Worm (Caenorhabditis elegans) whole organism, late embryonic: Measurements from ENCODE around the gene T11F9.22.
A peak's percentile ranks its signal among the peaks of the same experiment; 100 is the strongest.

Experiments
- K02D7.2 ChIP-seq: sonication (generic microtip); optimal IDR thresholded peaks from 2 replicates; lab custom pipeline; 2017; ENCODE audit warnings: mild to moderate bottlenecking, missing genetic modification characterization, missing compliant biosample characterization
- Y22D7AL.16 ChIP-seq: sonication (generic microtip); optimal IDR thresholded peaks from 2 replicates; lab custom pipeline; 2016; ENCODE audit warnings: missing genetic modification characterization, missing compliant biosample characterization
- ceh-14 ChIP-seq: sonication (generic microtip); optimal IDR thresholded peaks from 2 replicates; lab custom pipeline; 2016; ENCODE audit warnings: missing genotype, missing genetic modification characterization, missing compliant biosample characterization
- ceh-18 ChIP-seq: sonication (generic microtip); optimal IDR thresholded peaks from 2 replicates; lab custom pipeline; 2016; ENCODE audit warnings: missing genetic modification characterization, missing compliant biosample characterization
- ceh-19 ChIP-seq: fragments of 200-800 bp; sonication (Bioruptor generic); optimal IDR thresholded peaks from 2 replicates; lab custom pipeline; 2018; ENCODE audit warnings: mild to moderate bottlenecking, missing genetic modification characterization, missing compliant biosample characterization
- ceh-2 ChIP-seq: sonication (generic microtip); optimal IDR thresholded peaks from 2 replicates; lab custom pipeline; 2016; ENCODE audit warnings: missing genotype, missing genetic modification characterization, missing compliant biosample characterization
- ceh-22 ChIP-seq: sonication (generic microtip); optimal IDR thresholded peaks from 2 replicates; lab custom pipeline; 2017; ENCODE audit warnings: missing biosample characterization, missing genetic modification characterization
- ceh-30 ChIP-seq: fragments of 150-350 bp; optimal IDR thresholded peaks from 2 replicates; lab custom pipeline; 2014; ENCODE audit warnings: missing biosample characterization, missing genetic modification characterization
- ceh-31 ChIP-seq: sonication (generic microtip); optimal IDR thresholded peaks from 2 replicates; lab custom pipeline; 2016; ENCODE audit warnings: missing genetic modification characterization, missing compliant biosample characterization
- ceh-34 ChIP-seq: sonication (generic microtip); optimal IDR thresholded peaks from 2 replicates; lab custom pipeline; 2016; ENCODE audit warnings: mild to moderate bottlenecking, missing genetic modification characterization, missing compliant biosample characterization
- ceh-48 ChIP-seq: sonication (generic microtip); optimal IDR thresholded peaks from 2 replicates; lab custom pipeline; 2016; ENCODE audit warnings: missing genetic modification characterization, inconsistent platforms, missing compliant biosample characterization
- ceh-6 ChIP-seq: fragments of 200-800 bp; sonication (Bioruptor generic); optimal IDR thresholded peaks from 2 replicates; lab custom pipeline; 2018; ENCODE audit warnings: mild to moderate bottlenecking, missing genetic modification characterization, missing compliant biosample characterization
- ceh-9 ChIP-seq: sonication (generic microtip); optimal IDR thresholded peaks from 2 replicates; lab custom pipeline; 2016; ENCODE audit warnings: mild to moderate bottlenecking, missing genetic modification characterization, inconsistent platforms, missing compliant biosample characterization
- che-1 ChIP-seq: sonication (generic microtip); optimal IDR thresholded peaks from 2 replicates; lab custom pipeline; 2016; ENCODE audit warnings: mild to moderate bottlenecking, missing genetic modification characterization, missing compliant biosample characterization
- dmd-4 ChIP-seq: sonication (generic microtip); optimal IDR thresholded peaks from 2 replicates; lab custom pipeline; 2016; ENCODE audit warnings: borderline replicate concordance, missing genetic modification characterization, missing compliant biosample characterization
- elt-2 ChIP-seq: sonication (generic microtip); optimal IDR thresholded peaks from 2 replicates; lab custom pipeline; 2016; ENCODE audit warnings: missing genetic modification reagents, missing genetic modification characterization, missing compliant biosample characterization
- ets-4 ChIP-seq: sonication (generic microtip); optimal IDR thresholded peaks from 2 replicates; lab custom pipeline; 2016; ENCODE audit warnings: missing genetic modification characterization, missing compliant biosample characterization
- eyg-1 ChIP-seq: sonication (generic microtip); optimal IDR thresholded peaks from 2 replicates; lab custom pipeline; 2016; ENCODE audit warnings: missing genotype, missing genetic modification characterization, missing compliant biosample characterization
- fax-1 ChIP-seq: sonication (generic microtip); optimal IDR thresholded peaks from 2 replicates; lab custom pipeline; 2016; ENCODE audit warnings: missing genotype, missing genetic modification characterization, missing compliant biosample characterization
- gmeb-2 ChIP-seq: sonication (generic microtip); optimal IDR thresholded peaks from 2 replicates; lab custom pipeline; 2016; ENCODE audit warnings: missing genetic modification characterization, inconsistent platforms, missing compliant biosample characterization
- hlh-13 ChIP-seq: fragments of 200-800 bp; sonication (Bioruptor generic); optimal IDR thresholded peaks from 2 replicates; lab custom pipeline; 2018; ENCODE audit warnings: mild to moderate bottlenecking, missing genetic modification characterization, missing compliant biosample characterization
- hlh-30 ChIP-seq: sonication (generic microtip); optimal IDR thresholded peaks from 2 replicates; lab custom pipeline; 2017; ENCODE audit warnings: antibody characterized with exemption, missing genetic modification characterization, missing compliant biosample characterization; ENCODE audit not compliant: insufficient read depth
- madf-2 ChIP-seq: sonication (generic microtip); optimal IDR thresholded peaks from 2 replicates; lab custom pipeline; 2017; ENCODE audit warnings: missing genetic modification characterization, missing compliant biosample characterization
- nfya-1 ChIP-seq: sonication (generic microtip); optimal IDR thresholded peaks from 2 replicates; lab custom pipeline; 2017; ENCODE audit warnings: missing genetic modification characterization, mild to moderate bottlenecking, missing compliant biosample characterization, antibody characterized with exemption, moderate library complexity
- nhr-11 ChIP-seq: fragments of 150-350 bp; optimal IDR thresholded peaks from 2 replicates; lab custom pipeline; 2014; ENCODE audit warnings: missing biosample characterization, missing genetic modification characterization
- npax-4 ChIP-seq: sonication (generic microtip); optimal IDR thresholded peaks from 2 replicates; lab custom pipeline; 2016; ENCODE audit warnings: missing genetic modification characterization, missing compliant biosample characterization
- pat-9 ChIP-seq: fragments of 200-800 bp; sonication (Bioruptor generic); optimal IDR thresholded peaks from 2 replicates; lab custom pipeline; 2018; ENCODE audit warnings: mild to moderate bottlenecking, missing genetic modification characterization, moderate library complexity, missing compliant biosample characterization
- pha-2 ChIP-seq: sonication (generic microtip); optimal IDR thresholded peaks from 2 replicates; lab custom pipeline; 2017; ENCODE audit warnings: mild to moderate bottlenecking, missing genetic modification characterization, missing compliant biosample characterization
- pha-4 ChIP-seq: fragments of 150-350 bp; optimal IDR thresholded peaks from 2 replicates; lab custom pipeline; 2018; ENCODE audit warnings: missing biosample characterization, missing genetic modification reagents, missing genetic modification characterization
- sox-4 ChIP-seq: sonication (generic microtip); optimal IDR thresholded peaks from 2 replicates; lab custom pipeline; 2017; ENCODE audit warnings: mild to moderate bottlenecking, missing genetic modification characterization, inconsistent platforms, missing compliant biosample characterization
- syd-9 ChIP-seq: sonication (generic microtip); optimal IDR thresholded peaks from 2 replicates; lab custom pipeline; 2016; ENCODE audit warnings: mild to moderate bottlenecking, missing genetic modification characterization, moderate library complexity, missing compliant biosample characterization
- ttx-3 ChIP-seq: sonication (generic microtip); optimal IDR thresholded peaks from 2 replicates; lab custom pipeline; 2016; ENCODE audit warnings: missing genetic modification reagents, missing genetic modification characterization, missing compliant biosample characterization
- unc-42 ChIP-seq: sonication (generic microtip); optimal IDR thresholded peaks from 2 replicates; lab custom pipeline; 2016; ENCODE audit warnings: missing genotype, missing genetic modification characterization, missing compliant biosample characterization
- ztf-16 ChIP-seq: sonication (generic microtip); optimal IDR thresholded peaks from 2 replicates; lab custom pipeline; 2017; ENCODE audit warnings: missing genetic modification characterization, missing compliant biosample characterization

T11F9.22 gene

DNA sequence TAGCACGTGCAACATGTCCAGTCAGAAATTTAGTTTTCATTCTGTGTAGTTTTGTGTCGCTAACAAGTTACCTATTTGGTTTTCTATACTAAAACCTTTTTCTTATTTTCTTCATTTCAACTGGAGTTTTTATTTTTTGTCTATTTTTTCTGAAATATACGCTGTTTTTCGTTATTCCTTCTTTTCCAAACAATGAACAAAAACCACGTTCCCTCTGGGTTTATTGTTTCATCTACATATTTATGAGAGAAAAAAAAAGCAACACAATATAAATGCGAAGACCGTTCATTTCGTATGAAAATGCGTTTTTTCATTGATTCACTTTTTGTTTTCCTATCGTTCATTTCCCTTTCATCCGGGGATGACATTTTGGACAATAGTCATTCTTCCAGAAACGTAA lies at the start of gene T11F9.22:
TSS of gene T11F9.22 (plus strand) at position 301 of the 400 bp plus-strand sequence.
- TF ChIP-seq elt-2 (tag; lab: Kevin White, UChicago) (no peak), sox-4 (tag; lab: Kevin White, UChicago) (no peak), ceh-6 (GFP tag; lab: Kevin White, UChicago) (no peak), syd-9 (tag; lab: Kevin White, UChicago) (no peak), ets-4 (tag; lab: Kevin White, UChicago) (no peak), ceh-2 (tag; lab: Kevin White, UChicago) (no peak), ceh-9 (tag; lab: Kevin White, UChicago) (no peak), che-1 (no peak)
- TF ChIP-seq, all 69 proteins: peak for 0

DNA sequence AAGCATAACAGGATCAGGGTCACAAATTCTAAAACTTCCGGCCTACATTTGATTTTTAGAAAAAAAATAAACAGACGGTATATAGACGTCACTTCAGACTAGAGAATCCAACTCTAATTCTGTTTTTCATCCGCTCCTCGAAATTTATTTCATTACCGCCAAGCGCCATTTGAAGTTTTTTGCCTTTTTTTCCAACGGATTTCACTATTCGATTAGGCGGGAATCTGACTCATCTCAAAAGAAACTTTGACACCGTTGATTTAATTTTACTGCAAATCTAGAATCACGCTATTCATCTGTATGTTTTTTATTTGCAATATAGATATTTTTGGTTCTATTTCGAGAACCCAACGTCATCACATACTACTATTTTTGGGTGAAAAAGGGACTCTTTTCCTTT lies 48.7 kb upstream of the T11F9.22 start:
- TF ChIP-seq ets-4 (tag; lab: Kevin White, UChicago), result no peak
- TF ChIP-seq unc-42 (tag; lab: Kevin White, UChicago), result peak; percentile 40
- TF ChIP-seq, all 69 proteins: peak for 1

DNA sequence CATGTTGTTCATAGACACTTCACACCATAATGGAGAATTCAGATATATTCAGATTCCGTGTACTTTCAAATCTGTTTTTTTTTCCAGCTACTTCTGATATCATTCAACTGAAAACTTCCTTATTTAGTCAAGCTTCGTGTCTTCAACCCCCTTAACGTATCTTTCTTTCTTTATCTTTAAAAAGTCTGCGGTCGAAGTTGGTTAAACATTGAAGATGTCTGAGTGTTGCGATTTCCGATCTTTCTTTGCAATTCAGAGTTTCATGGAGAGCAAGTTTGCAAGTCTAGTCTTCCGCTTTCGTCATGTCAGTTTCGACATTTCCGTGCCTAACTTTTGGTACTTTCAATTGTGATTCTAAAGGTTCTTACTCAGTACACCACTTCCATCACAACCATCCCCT lies 44.3 kb upstream of the T11F9.22 start:
- TF ChIP-seq ceh-30 (tag; lab: Kevin White, UChicago) (no peak), eyg-1 (tag; lab: Kevin White, UChicago) (no peak)

DNA sequence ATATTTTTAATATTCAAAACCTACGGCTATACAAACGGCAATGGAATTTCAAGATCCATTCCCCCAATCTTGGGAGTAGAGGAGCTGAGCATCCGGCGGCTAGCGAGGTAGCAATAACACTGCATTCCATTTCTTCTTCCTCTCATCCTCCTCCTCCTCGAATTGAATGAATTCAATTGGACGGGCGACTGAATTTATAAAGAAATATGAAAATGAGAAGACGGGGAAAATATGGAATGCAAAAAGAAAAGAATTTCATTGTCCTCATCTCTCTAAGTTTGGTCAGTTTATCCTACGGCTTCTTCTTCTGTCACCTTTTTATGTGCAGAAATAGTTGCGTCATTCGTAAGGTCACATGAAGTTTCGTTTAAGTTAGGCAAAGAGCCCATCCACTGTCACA lies 43.1 kb upstream of the T11F9.22 start:
- TF ChIP-seq hlh-30 (tag; lab: Kevin White, UChicago) (no peak), K02D7.2 (tag; lab: Kevin White, UChicago) (no peak), pha-2 (tag; lab: Kevin White, UChicago) (no peak), unc-42 (tag; lab: Kevin White, UChicago) (peak; percentile 39)

DNA sequence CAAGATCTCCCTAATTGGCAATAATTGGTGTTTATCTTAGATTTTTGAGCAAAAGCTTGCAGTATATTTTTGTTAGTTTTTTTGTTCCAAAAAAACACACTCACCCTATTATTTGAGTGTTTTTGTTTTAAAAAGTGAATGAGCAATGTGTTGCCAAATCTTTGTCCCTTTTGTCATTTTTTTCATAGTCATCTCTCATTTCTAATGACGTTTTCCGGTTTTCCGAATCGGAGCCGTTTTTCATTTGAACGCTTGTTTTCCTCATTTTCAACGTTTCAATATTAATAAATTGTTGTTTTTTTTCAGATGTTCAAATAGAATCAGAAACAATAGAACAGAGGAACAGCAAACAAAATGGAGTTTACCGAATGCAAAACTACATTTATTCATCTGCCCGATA lies 41.0 kb upstream of the T11F9.22 start, which contains the start of gene dmsr-1:
TSS of gene dmsr-1 (plus strand) at position 301 of the 400 bp plus-strand sequence.
- TF ChIP-seq ceh-14 (no peak), pat-9 (tag; lab: Kevin White, UChicago) (no peak)

DNA sequence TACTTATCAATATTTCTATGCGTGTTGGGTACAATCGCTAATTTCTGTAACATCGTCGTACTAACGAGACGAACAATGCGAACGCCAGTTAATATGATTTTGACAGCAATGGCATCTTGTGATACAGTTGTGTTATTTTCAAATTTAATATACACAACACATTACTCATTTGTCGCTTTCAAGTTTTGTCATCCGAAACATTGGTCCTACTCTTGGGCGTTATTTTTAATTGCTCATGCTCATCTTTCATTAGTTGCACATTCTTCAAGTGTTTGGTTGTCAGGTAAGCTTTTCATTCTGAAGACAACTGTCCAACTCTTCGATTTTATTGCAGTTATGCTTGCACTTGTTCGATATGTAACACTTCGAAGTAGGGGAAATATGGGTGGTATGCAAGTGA lies 40.3 kb upstream of the T11F9.22 start:
- TF ChIP-seq ceh-18 (tag; lab: Kevin White, UChicago) (no peak), ceh-19 (no peak), che-1 (no peak), ceh-31 (tag; lab: Kevin White, UChicago) (no peak), Y22D7AL.16 (tag; lab: Kevin White, UChicago) (no peak), ceh-34 (no peak)

DNA sequence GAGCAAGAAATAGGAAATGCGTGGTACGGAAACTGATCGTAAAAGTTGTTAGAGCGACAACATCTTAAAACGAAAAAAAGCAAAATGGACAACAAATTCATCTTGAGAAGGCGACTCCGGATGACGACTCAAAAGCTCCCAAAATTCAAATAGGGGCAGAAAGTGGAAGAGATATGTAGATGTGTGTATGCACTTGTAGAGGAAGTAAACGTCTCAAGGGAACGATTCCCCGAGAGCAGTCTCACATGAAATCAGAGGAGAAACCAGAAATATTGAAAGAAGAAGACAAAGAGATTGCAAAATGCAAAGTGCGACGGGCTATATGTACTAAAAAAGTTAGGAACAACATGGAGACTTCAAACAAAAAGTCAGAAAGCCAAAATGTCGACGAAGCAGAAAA lies 36.0 kb upstream of the T11F9.22 start, which contains the start of gene F57B7.2:
TSS of gene F57B7.2 (minus strand) at position 101 of the 400 bp plus-strand sequence.
- TF ChIP-seq ceh-30 (tag; lab: Kevin White, UChicago) (no peak), dmd-4 (tag; lab: Kevin White, UChicago) (no peak), madf-2 (tag; lab: Kevin White, UChicago) (no peak), nhr-11 (no peak), ceh-9 (tag; lab: Kevin White, UChicago) (no peak), gmeb-2 (tag; lab: Kevin White, UChicago) (no peak), nfya-1 (tag; lab: Kevin White, UChicago) (no peak), pha-4 (tag; lab: Kevin White, UChicago) (no peak), fax-1 (tag; lab: Kevin White, UChicago) (no peak), hlh-13 (GFP tag; lab: Kevin White, UChicago) (no peak), elt-2 (tag; lab: Kevin White, UChicago) (no peak), K02D7.2 (tag; lab: Kevin White, UChicago) (no peak), pat-9 (tag; lab: Kevin White, UChicago) (no peak), ttx-3 (tag; lab: Kevin White, UChicago) (no peak), ztf-16 (no peak), ceh-48 (tag; lab: Kevin White, UChicago) (no peak), npax-4 (tag; lab: Kevin White, UChicago) (no peak), ceh-22 (tag; lab: Kevin White, UChicago) (no peak)
- TF ChIP-seq, all 69 proteins: peak for 0
